Worm (Caenorhabditis elegans) whole organism, L4 larva: ENCODE results near the gene C41G11.1.
A peak's percentile ranks its signal among the peaks of the same experiment; 100 is the strongest.

ENCODE experiments used
- F26F4.8 ChIP-seq: fragments of 200-800 bp; sonication (Bioruptor generic); conservative IDR thresholded peaks from 2 replicates; pipeline ENCODE4 v1.3.6; 2022; ENCODE audit warnings: missing genetic modification characterization, missing compliant biosample characterization
- F44E2.7 ChIP-seq: fragments of 200-800 bp; sonication (Bioruptor generic); IDR thresholded peaks from 2 replicates; pipeline ENCODE4 v2.1.2; 2022; ENCODE audit warnings: missing genetic modification characterization, missing compliant biosample characterization
- T20F7.1 ChIP-seq: fragments of 200-800 bp; sonication (Bioruptor generic); optimal IDR thresholded peaks from 2 replicates; lab custom pipeline; 2018; ENCODE audit warnings: mild to moderate bottlenecking, missing genetic modification characterization, missing compliant biosample characterization
- T26A8.4 ChIP-seq: fragments of 200-800 bp; sonication (Bioruptor generic); IDR thresholded peaks from 2 replicates; pipeline ENCODE4 v1.3.6; 2022; ENCODE audit warnings: missing genetic modification characterization, missing compliant biosample characterization
- Y105C5A.15 ChIP-seq: fragments of 200-800 bp; sonication (Bioruptor generic); IDR thresholded peaks from 2 replicates; pipeline ENCODE4 v1.3.6; 2022; ENCODE audit warnings: missing genetic modification characterization, missing compliant biosample characterization
- Y75B8A.6 ChIP-seq: fragments of 200-800 bp; sonication (Bioruptor generic); IDR thresholded peaks from 2 replicates; pipeline ENCODE4 v1.3.6; 2022; ENCODE audit warnings: missing genetic modification reagents, missing genetic modification characterization, missing compliant biosample characterization
- ZK546.5 ChIP-seq, 2 experiments: sonication (generic microtip); optimal IDR thresholded peaks; 2 replicates each; lab custom pipeline; 2017; ENCODE audit warnings: missing biosample characterization in 2 of 2, missing genetic modification characterization in 2 of 2
- aha-1 ChIP-seq: fragments of 150-350 bp; peaks from one replicate; lab custom pipeline; 2014; ENCODE audit warnings: missing biosample characterization, missing genetic modification characterization
- ama-1 ChIP-seq: fragments of 150-350 bp; optimal IDR thresholded peaks from 2 replicates; lab custom pipeline; 2014; ENCODE audit warnings: inconsistent platforms, mixed read lengths
- arid-1 ChIP-seq: fragments of 200-800 bp; sonication (Bioruptor generic); conservative IDR thresholded peaks from 2 replicates; pipeline ENCODE4 v1.3.6; 2022; ENCODE audit warnings: missing genetic modification reagents, missing genetic modification characterization, missing compliant biosample characterization
- attf-4 ChIP-seq: sonication (generic microtip); optimal IDR thresholded peaks from 3 replicates; lab custom pipeline; 2017; ENCODE audit warnings: missing biosample characterization, missing genetic modification characterization
- ceh-20 ChIP-seq: fragments of 200-800 bp; sonication (Bioruptor generic); IDR thresholded peaks from 2 replicates; pipeline ENCODE4 v1.3.6; 2022; ENCODE audit warnings: missing genetic modification reagents, missing genetic modification characterization, missing compliant biosample characterization
- ceh-62 ChIP-seq: sonication (generic microtip); optimal IDR thresholded peaks from 2 replicates; lab custom pipeline; 2017; ENCODE audit warnings: missing biosample characterization, missing genetic modification characterization
- daf-12 ChIP-seq: fragments of 150-350 bp; optimal IDR thresholded peaks from 2 replicates; lab custom pipeline; 2014; ENCODE audit warnings: missing biosample characterization, missing genetic modification reagents, missing genetic modification characterization
- daf-8 ChIP-seq: fragments of 200-800 bp; sonication (Bioruptor generic); IDR thresholded peaks from 2 replicates; pipeline ENCODE4 v1.3.6; 2022; ENCODE audit warnings: missing genetic modification characterization, missing compliant biosample characterization
- dmd-6 ChIP-seq: fragments of 200-800 bp; sonication (Bioruptor generic); IDR thresholded peaks from 2 replicates; pipeline ENCODE4 v1.3.6; 2022; ENCODE audit warnings: missing genetic modification reagents, missing genetic modification characterization, missing compliant biosample characterization
- dmd-9 ChIP-seq: fragments of 200-800 bp; sonication (Bioruptor generic); IDR thresholded peaks from 2 replicates; pipeline ENCODE4 v1.3.6; 2022; ENCODE audit warnings: missing genetic modification reagents, missing genetic modification characterization, missing compliant biosample characterization
- dve-1 ChIP-seq: sonication (generic microtip); optimal IDR thresholded peaks from 2 replicates; lab custom pipeline; 2017; ENCODE audit warnings: antibody characterized with exemption, mild to moderate bottlenecking, missing genetic modification characterization, missing compliant biosample characterization; ENCODE audit not compliant: insufficient read depth
- egl-43 ChIP-seq: fragments of 200-800 bp; sonication (Bioruptor generic); IDR thresholded peaks from 2 replicates; pipeline ENCODE4 v1.3.6; 2022; ENCODE audit warnings: missing genetic modification reagents, missing genetic modification characterization, missing compliant biosample characterization
- hlh-11 ChIP-seq: fragments of 200-800 bp; sonication (Bioruptor generic); optimal IDR thresholded peaks from 2 replicates; lab custom pipeline; 2018; ENCODE audit warnings: mild to moderate bottlenecking, missing genetic modification characterization, missing compliant biosample characterization
- hlh-30 ChIP-seq: sonication (generic microtip); optimal IDR thresholded peaks from 2 replicates; lab custom pipeline; 2017; ENCODE audit warnings: antibody characterized with exemption, mild to moderate bottlenecking, missing genetic modification characterization, missing compliant biosample characterization; ENCODE audit not compliant: insufficient read depth
- lin-13 ChIP-seq: fragments of 150-350 bp; optimal IDR thresholded peaks from 2 replicates; lab custom pipeline; 2014; ENCODE audit warnings: missing biosample characterization, missing genetic modification reagents, missing genetic modification characterization
- lin-29 ChIP-seq: fragments of 200-800 bp; sonication (Bioruptor generic); IDR thresholded peaks from 2 replicates; pipeline ENCODE4 v1.3.6; 2022; ENCODE audit warnings: missing genetic modification reagents, missing genetic modification characterization, missing compliant biosample characterization
- madf-5 ChIP-seq, 2 experiments: fragments of 200-800 bp; sonication (Bioruptor generic); IDR thresholded peaks; 2 replicates each; pipeline ENCODE4 v1.3.6; 2022; ENCODE audit warnings: missing compliant biosample characterization in 2 of 2, missing genetic modification characterization in 2 of 2
- madf-9 ChIP-seq: fragments of 200-800 bp; sonication (Bioruptor generic); conservative IDR thresholded peaks from 2 replicates; pipeline ENCODE4 v1.3.6; 2022; ENCODE audit warnings: missing genetic modification reagents, missing genetic modification characterization, missing compliant biosample characterization
- mdl-1 ChIP-seq, 2 experiments: fragments of 150-350 bp in 1 of 2; sonication (generic microtip) in 1 of 2; optimal IDR thresholded peaks; 2 replicates each; lab custom pipeline; 2014 to 2017; ENCODE audit warnings: missing biosample characterization in 2 of 2, missing genetic modification characterization in 2 of 2
- mep-1 ChIP-seq: fragments of 150-350 bp; sonication (generic microtip); optimal IDR thresholded peaks from 3 replicates; lab custom pipeline; 2014; ENCODE audit warnings: missing biosample characterization, missing genetic modification characterization
- mes-2 ChIP-seq: sonication (generic microtip); optimal IDR thresholded peaks from 2 replicates; lab custom pipeline; 2016; ENCODE audit warnings: missing genotype, mild to moderate bottlenecking, missing genetic modification characterization, missing compliant biosample characterization; ENCODE audit not compliant: poor library complexity, severe bottlenecking
- mxl-2 ChIP-seq: fragments of 200-800 bp; sonication (Bioruptor generic); conservative IDR thresholded peaks from 2 replicates; pipeline ENCODE4 v1.3.6; 2022; ENCODE audit warnings: missing genetic modification reagents, missing genetic modification characterization, missing compliant biosample characterization
- mxl-3 ChIP-seq: fragments of 200-800 bp; sonication (Bioruptor generic); optimal IDR thresholded peaks from 2 replicates; lab custom pipeline; 2018; ENCODE audit warnings: mild to moderate bottlenecking, missing genetic modification characterization, missing compliant biosample characterization
- nhr-102 ChIP-seq: sonication (generic microtip); optimal IDR thresholded peaks from 2 replicates; lab custom pipeline; 2016; ENCODE audit warnings: mild to moderate bottlenecking, missing genetic modification characterization, moderate library complexity, missing compliant biosample characterization
- nhr-111 ChIP-seq: fragments of 200-800 bp; sonication (Bioruptor generic); optimal IDR thresholded peaks from 2 replicates; lab custom pipeline; 2018; ENCODE audit warnings: mild to moderate bottlenecking, missing genetic modification characterization, missing compliant biosample characterization
- nhr-25 ChIP-seq: sonication (generic microtip); optimal IDR thresholded peaks from 2 replicates; lab custom pipeline; 2017; ENCODE audit warnings: missing genetic modification characterization, mild to moderate bottlenecking, missing compliant biosample characterization, antibody characterized with exemption, moderate library complexity, borderline replicate concordance; ENCODE audit not compliant: insufficient read depth
- nhr-28 ChIP-seq: fragments of 150-350 bp; optimal IDR thresholded peaks from 2 replicates; lab custom pipeline; 2014; ENCODE audit warnings: missing biosample characterization, missing genetic modification characterization
- nhr-42 ChIP-seq: fragments of 200-800 bp; sonication (Bioruptor generic); IDR thresholded peaks from 2 replicates; pipeline ENCODE4 v1.3.6; 2022; ENCODE audit warnings: missing genetic modification characterization, missing compliant biosample characterization
- nhr-6 ChIP-seq: fragments of 150-350 bp; optimal IDR thresholded peaks from 2 replicates; lab custom pipeline; 2014; ENCODE audit warnings: missing biosample characterization, missing genetic modification characterization
- nhr-77 ChIP-seq: fragments of 150-350 bp; optimal IDR thresholded peaks from 2 replicates; lab custom pipeline; 2014; ENCODE audit warnings: missing biosample characterization, missing genetic modification characterization
- rbr-2 ChIP-seq: sonication (generic microtip); optimal IDR thresholded peaks from 2 replicates; lab custom pipeline; 2016; ENCODE audit warnings: missing genotype, missing genetic modification characterization, missing compliant biosample characterization
- saeg-2 ChIP-seq: fragments of 200-800 bp; sonication (Bioruptor generic); IDR thresholded peaks from 2 replicates; pipeline ENCODE4 v1.3.6; 2022; ENCODE audit warnings: missing genetic modification reagents, missing genetic modification characterization, missing compliant biosample characterization
- set-16 ChIP-seq: fragments of 200-800 bp; sonication (Bioruptor generic); IDR thresholded peaks from 2 replicates; pipeline ENCODE4 v1.3.6; 2022; ENCODE audit warnings: missing genetic modification reagents, missing genetic modification characterization, missing compliant biosample characterization
- snpc-4 ChIP-seq: fragments of 150-350 bp; optimal IDR thresholded peaks from 2 replicates; lab custom pipeline; 2014; ENCODE audit warnings: missing biosample characterization, missing genetic modification characterization
- spr-1 ChIP-seq: sonication (generic microtip); optimal IDR thresholded peaks from 2 replicates; lab custom pipeline; 2016; ENCODE audit warnings: mild to moderate bottlenecking, missing genetic modification characterization, missing compliant biosample characterization
- tag-97 ChIP-seq: fragments of 200-800 bp; sonication (Bioruptor generic); IDR thresholded peaks from 2 replicates; pipeline ENCODE4 v1.3.6; 2022; ENCODE audit warnings: missing genetic modification characterization, missing compliant biosample characterization
- unc-130 ChIP-seq: sonication (generic microtip); optimal IDR thresholded peaks from 2 replicates; lab custom pipeline; 2016; ENCODE audit warnings: missing genetic modification reagents, missing genetic modification characterization, missing compliant biosample characterization
- zfp-2 ChIP-seq: sonication (generic microtip); optimal IDR thresholded peaks from 2 replicates; lab custom pipeline; 2016; ENCODE audit warnings: mild to moderate bottlenecking, missing genetic modification characterization, missing compliant biosample characterization
- zip-11 ChIP-seq: fragments of 200-800 bp; sonication (Bioruptor generic); IDR thresholded peaks from 2 replicates; pipeline ENCODE4 v1.3.6; 2022; ENCODE audit warnings: missing genetic modification characterization, missing compliant biosample characterization

C41G11.1 gene

ce11 chrX:5763904-5764303 is 43.9 kb upstream of the C41G11.1 start (continued):
- peak in 1 of 2 experiments; percentile 76 for TF ChIP-seq mdl-1 (tag; optimal IDR thresholded peaks at IDR 0.05; lab: Kevin White, UChicago)
- TF ChIP-seq T26A8.4 (GFP tag; lab: Robert Waterston, UW) = 0 out of 2 replicates have a peak, but pooled peaks have one; percentile 36
- TF ChIP-seq madf-5 (GFP tag; IDR thresholded peaks at IDR 0.05; lab: Robert Waterston, UW) = no peak
- TF ChIP-seq zip-11 (GFP tag; lab: Robert Waterston, UW) = no peak
- peak; percentile 44 for TF ChIP-seq nhr-25 (tag; lab: Kevin White, UChicago)
- TF ChIP-seq nhr-28 (tag; lab: Kevin White, UChicago) = peak; percentile 67
- peak; percentile 25; the same call in 1 of the 2 replicates for TF ChIP-seq dmd-6 (GFP tag; lab: Robert Waterston, UW)
- peak; percentile 37 for TF ChIP-seq nhr-6 (tag; lab: Kevin White, UChicago)
- TF ChIP-seq daf-8 = no peak
- no peak for TF ChIP-seq zfp-2 (tag; lab: Kevin White, UChicago)
- no peak for TF ChIP-seq dmd-9 (GFP tag; lab: Robert Waterston, UW)
- peak; percentile 82 for TF ChIP-seq hlh-30 (tag; lab: Kevin White, UChicago)
- no peak for TF ChIP-seq madf-9 (GFP tag; lab: Robert Waterston, UW)
- TF ChIP-seq Y75B8A.6 (GFP tag; lab: Robert Waterston, UW) = no peak
- no peak for TF ChIP-seq unc-130 (GFP tag; lab: Kevin White, UChicago)
- TF ChIP-seq spr-1 = peak; percentile 12
- no peak for TF ChIP-seq attf-4 (tag; lab: Kevin White, UChicago)
- no peak for TF ChIP-seq mxl-2 (GFP tag; lab: Robert Waterston, UW)
- no peak for TF ChIP-seq mxl-3 (GFP tag; lab: Kevin White, UChicago)
- TF ChIP-seq Y105C5A.15 = no peak
- TF ChIP-seq egl-43 = peak; percentile 76; the same call in 1 of the 2 replicates
- TF ChIP-seq nhr-111 = no peak
- TF ChIP-seq ceh-20 (GFP tag; lab: Robert Waterston, UW) = no peak
- no peak for TF ChIP-seq T20F7.1 (GFP tag; lab: Kevin White, UChicago)
- no peak for TF ChIP-seq nhr-102
- TF ChIP-seq dve-1 (tag; lab: Kevin White, UChicago) = peak; percentile 42
- TF ChIP-seq mes-2 (tag; lab: Kevin White, UChicago) = peak; percentile 67
- TF ChIP-seq nhr-77 (tag; lab: Kevin White, UChicago) = peak; percentile 9
- TF ChIP-seq nhr-42 (GFP tag; lab: Robert Waterston, UW) = no peak
- TF ChIP-seq rbr-2 (tag; lab: Kevin White, UChicago) = peak; percentile 50
- TF ChIP-seq ZK546.5 (tag; optimal IDR thresholded peaks at IDR 0.05; lab: Kevin White, UChicago) = no peak

ce11 chrX:5763292-5763691 is 43.3 kb upstream of the C41G11.1 start, which contains the start of gene tag-294:
Gene tag-294 (minus strand): TSS chrX:5763392.
- TF ChIP-seq T26A8.4 (GFP tag; lab: Robert Waterston, UW) (no peak), lin-13 (GFP tag; lab: Kevin White, UChicago) (no peak), F26F4.8 (GFP tag; lab: Robert Waterston, UW) (no peak), mep-1 (tag; lab: Kevin White, UChicago) (no peak), daf-12 (no peak), ceh-62 (no peak)

- no peak for TF ChIP-seq Y105C5A.15
- TF ChIP-seq saeg-2 = no peak
- TF ChIP-seq hlh-11 = no peak
- no peak for TF ChIP-seq F44E2.7 (GFP tag; lab: Robert Waterston, UW)
- TF ChIP-seq ama-1 (lab: Kevin White, UChicago) = no peak
- TF ChIP-seq egl-43 = no peak
- no peak for TF ChIP-seq arid-1 (GFP tag; lab: Robert Waterston, UW)
- no peak for TF ChIP-seq set-16 (GFP tag; lab: Robert Waterston, UW)
- peak; percentile 57 for TF ChIP-seq snpc-4
- no peak for TF ChIP-seq lin-29 (GFP tag; lab: Robert Waterston, UW)
- TF ChIP-seq Y75B8A.6 (GFP tag; lab: Robert Waterston, UW) = no peak
- peak; percentile 85 for TF ChIP-seq aha-1
- TF ChIP-seq rbr-2 (tag; lab: Kevin White, UChicago) = no peak
- no peak for TF ChIP-seq unc-130 (GFP tag; lab: Kevin White, UChicago)
- no peak for TF ChIP-seq tag-97 (GFP tag; lab: Robert Waterston, UW)
These were observed 33.1 kb upstream of the C41G11.1 start for ce11 chrX:5753141-5753540.
